Fruit fly (Drosophila melanogaster) whole organism, embryonic: Measurements from ENCODE around the gene CG7556.

ENCODE experiments used
- BEAF-32 ChIP-seq: fragments of 200-800 bp; sonication (Bioruptor generic); optimal IDR thresholded peaks from 3 replicates; lab custom pipeline; 2017; ENCODE audit warnings: missing biosample characterization, missing genetic modification characterization, mild to moderate bottlenecking, moderate library complexity, missing genetic modification reagents
- Blimp-1 ChIP-seq: fragments of 200-800 bp; sonication (Bioruptor generic); optimal IDR thresholded peaks from 3 replicates; lab custom pipeline; 2018; ENCODE audit warnings: missing biosample characterization, missing genetic modification characterization, mild to moderate bottlenecking, moderate library complexity, missing genetic modification reagents
- BtbVII ChIP-seq: fragments of 200-800 bp; sonication (Bioruptor generic); optimal IDR thresholded peaks from 3 replicates; lab custom pipeline; 2017; ENCODE audit warnings: missing biosample characterization, mild to moderate bottlenecking, missing genetic modification characterization
- CG10147 ChIP-seq: fragments of 200-800 bp; sonication (Bioruptor generic); optimal IDR thresholded peaks from 2 replicates; lab custom pipeline; 2019; ENCODE audit warnings: missing biosample characterization, mild to moderate bottlenecking, missing genetic modification characterization, moderate library complexity
- CG10959 ChIP-seq: fragments of 200-800 bp; sonication (Bioruptor generic); IDR thresholded peaks from 2 replicates; pipeline ENCODE4 v1.3.6; 2022; ENCODE audit warnings: missing biosample characterization, missing genetic modification characterization
- CG11723 ChIP-seq: fragments of 200-800 bp; sonication (Bioruptor generic); optimal IDR thresholded peaks from 2 replicates; lab custom pipeline; 2017; ENCODE audit warnings: missing biosample characterization, mild to moderate bottlenecking, missing genetic modification characterization
- CG12071 ChIP-seq: fragments of 200-800 bp; sonication (Bioruptor generic); optimal IDR thresholded peaks from 3 replicates; lab custom pipeline; 2018; ENCODE audit warnings: missing biosample characterization, mild to moderate bottlenecking, missing genetic modification characterization
- CG12155 ChIP-seq: fragments of 200-800 bp; sonication (Bioruptor generic); optimal IDR thresholded peaks from 3 replicates; lab custom pipeline; 2016; ENCODE audit warnings: missing biosample characterization, missing genetic modification characterization
- CG12219 ChIP-seq: fragments of 200-800 bp; sonication (Bioruptor generic); optimal IDR thresholded peaks from 3 replicates; lab custom pipeline; 2018; ENCODE audit warnings: missing biosample characterization, mild to moderate bottlenecking, missing genetic modification characterization
- CG12236 ChIP-seq: fragments of 200-800 bp; sonication (Bioruptor generic); optimal IDR thresholded peaks from 2 replicates; lab custom pipeline; 2016; ENCODE audit warnings: missing biosample characterization, missing genetic modification characterization
- CG13123 ChIP-seq: fragments of 200-800 bp; sonication (Bioruptor generic); optimal IDR thresholded peaks from 2 replicates; lab custom pipeline; 2016; ENCODE audit warnings: missing biosample characterization, missing genetic modification characterization
- CG13775 ChIP-seq: fragments of 200-800 bp; sonication (Bioruptor generic); optimal IDR thresholded peaks from 3 replicates; lab custom pipeline; 2017; ENCODE audit warnings: missing biosample characterization, mild to moderate bottlenecking, missing genetic modification characterization
- CG14441 ChIP-seq: fragments of 200-800 bp; sonication (Bioruptor generic); IDR thresholded peaks from 2 replicates; pipeline ENCODE4 v1.3.6; 2022; ENCODE audit warnings: missing biosample characterization, missing genetic modification characterization
- CG1603 ChIP-seq: fragments of 200-800 bp; sonication (Bioruptor generic); optimal IDR thresholded peaks from 2 replicates; lab custom pipeline; 2019; ENCODE audit warnings: missing biosample characterization, mild to moderate bottlenecking, missing genetic modification characterization, moderate library complexity
- CG16779 ChIP-seq: fragments of 200-800 bp; sonication (Bioruptor generic); IDR thresholded peaks from 2 replicates; pipeline ENCODE4 v1.3.6; 2022; ENCODE audit warnings: missing biosample characterization, missing genetic modification characterization
- CG16815 ChIP-seq: fragments of 200-800 bp; sonication (Bioruptor generic); optimal IDR thresholded peaks from 3 replicates; lab custom pipeline; 2017; ENCODE audit warnings: missing biosample characterization, mild to moderate bottlenecking, missing genetic modification characterization
- CG17612 ChIP-seq: fragments of 200-800 bp; sonication (Bioruptor generic); IDR thresholded peaks from 2 replicates; pipeline ENCODE4 v1.3.6; 2022; ENCODE audit warnings: missing biosample characterization, missing genetic modification characterization
- CG31224 ChIP-seq: fragments of 200-800 bp; sonication (Bioruptor generic); IDR thresholded peaks from 2 replicates; pipeline ENCODE4 v1.3.6; 2022; ENCODE audit warnings: missing biosample characterization, missing genetic modification characterization
- CG32767 ChIP-seq: fragments of 200-800 bp; sonication (Bioruptor generic); IDR thresholded peaks from 2 replicates; pipeline ENCODE4 v1.3.6; 2022; ENCODE audit warnings: missing biosample characterization, missing genetic modification characterization
- CG3281 ChIP-seq: fragments of 200-800 bp; sonication (Bioruptor generic); optimal IDR thresholded peaks from 3 replicates; lab custom pipeline; 2017; ENCODE audit warnings: missing biosample characterization, mild to moderate bottlenecking, missing genetic modification characterization
- CG42726 ChIP-seq: fragments of 200-800 bp; sonication (Bioruptor generic); IDR thresholded peaks from 2 replicates; pipeline ENCODE4 v1.3.6; 2022; ENCODE audit warnings: missing biosample characterization, missing genetic modification characterization; ENCODE audit not compliant: partially characterized antibody
- CG5245 ChIP-seq: fragments of 200-800 bp; sonication (Bioruptor generic); optimal IDR thresholded peaks from 3 replicates; lab custom pipeline; 2016; ENCODE audit warnings: missing biosample characterization, missing genetic modification characterization
- CG7745 ChIP-seq: fragments of 200-800 bp; sonication (Bioruptor generic); optimal IDR thresholded peaks from 2 replicates; lab custom pipeline; 2018; ENCODE audit warnings: missing biosample characterization, mild to moderate bottlenecking, missing genetic modification characterization, moderate library complexity
- CG8089 ChIP-seq: fragments of 200-800 bp; sonication (Bioruptor generic); optimal IDR thresholded peaks from 3 replicates; lab custom pipeline; 2016; ENCODE audit warnings: missing biosample characterization, missing genetic modification characterization
- CTCF ChIP-seq: fragments of 200-800 bp; sonication (Bioruptor generic); optimal IDR thresholded peaks from 2 replicates; lab custom pipeline; 2017; ENCODE audit warnings: missing biosample characterization, mild to moderate bottlenecking, missing genetic modification characterization, moderate library complexity
- Dip2 ChIP-seq: fragments of 200-800 bp; sonication (Bioruptor generic); IDR thresholded peaks from 2 replicates; pipeline ENCODE4 v1.3.6; 2022; ENCODE audit warnings: missing biosample characterization, missing genetic modification characterization
- E2f2 ChIP-seq: fragments of 200-800 bp; sonication (Bioruptor generic); IDR thresholded peaks from 2 replicates; pipeline ENCODE4 v1.3.6; 2022; ENCODE audit warnings: missing biosample characterization, missing genetic modification characterization
- Hey ChIP-seq: fragments of 200-800 bp; sonication (Bioruptor generic); optimal IDR thresholded peaks from 3 replicates; lab custom pipeline; 2018; ENCODE audit warnings: missing biosample characterization, mild to moderate bottlenecking, missing genetic modification characterization
- Med ChIP-seq: fragments of 200-800 bp; sonication (Bioruptor generic); peaks from one replicate; lab custom pipeline; 2016; ENCODE audit warnings: missing biosample characterization, missing genetic modification characterization, mild to moderate bottlenecking, inconsistent platforms, moderate library complexity
- Rx ChIP-seq: fragments of 200-800 bp; sonication (Bioruptor generic); IDR thresholded peaks from 2 replicates; pipeline ENCODE4 v1.3.6; 2022; ENCODE audit warnings: missing biosample characterization, missing genetic modification characterization
- Side ChIP-seq: fragments of 200-800 bp; sonication (Bioruptor generic); optimal IDR thresholded peaks from 2 replicates; lab custom pipeline; 2016; ENCODE audit warnings: missing biosample characterization, missing genetic modification characterization
- Ssrp ChIP-seq: fragments of 200-800 bp; sonication (Bioruptor generic); optimal IDR thresholded peaks from 2 replicates; lab custom pipeline; 2018; ENCODE audit warnings: missing biosample characterization, mild to moderate bottlenecking, missing genetic modification characterization, moderate library complexity
- TFAM ChIP-seq: fragments of 200-800 bp; sonication (Bioruptor generic); optimal IDR thresholded peaks from 2 replicates; lab custom pipeline; 2017; ENCODE audit warnings: missing biosample characterization, missing genetic modification characterization, inconsistent platforms
- bcd ChIP-seq: fragments of 200-800 bp; sonication (Bioruptor generic); optimal IDR thresholded peaks from 2 replicates; lab custom pipeline; 2017; ENCODE audit warnings: missing biosample characterization, mild to moderate bottlenecking, missing genetic modification characterization
- caup ChIP-seq: fragments of 200-800 bp; sonication (Bioruptor generic); optimal IDR thresholded peaks from 3 replicates; lab custom pipeline; 2017; ENCODE audit warnings: missing biosample characterization, mild to moderate bottlenecking, missing genetic modification characterization, moderate library complexity; ENCODE audit not compliant: severe bottlenecking
- crol ChIP-seq: fragments of 200-800 bp; sonication (Bioruptor generic); IDR thresholded peaks from 2 replicates; pipeline ENCODE4 v1.3.6; 2022; ENCODE audit warnings: missing biosample characterization, missing genetic modification characterization
- dan ChIP-seq: fragments of 200-800 bp; sonication (Bioruptor generic); IDR thresholded peaks from 2 replicates; pipeline ENCODE4 v1.3.6; 2022; ENCODE audit warnings: missing biosample characterization, missing genetic modification characterization
- dpn ChIP-seq, 2 experiments: fragments of 200-800 bp; sonication (Bioruptor generic); optimal IDR thresholded peaks; 3 replicates each; lab custom pipeline; 2016; ENCODE audit warnings: missing biosample characterization in 2 of 2, missing genetic modification characterization in 2 of 2
- ftz-f1 ChIP-seq: fragments of 200-800 bp; sonication (Bioruptor generic); optimal IDR thresholded peaks from 2 replicates; lab custom pipeline; 2016; ENCODE audit warnings: missing biosample characterization, missing genetic modification characterization
- gcm2 ChIP-seq: fragments of 200-800 bp; sonication (Bioruptor generic); optimal IDR thresholded peaks from 2 replicates; lab custom pipeline; 2016; ENCODE audit warnings: missing biosample characterization, missing genetic modification characterization
- gsb ChIP-seq: fragments of 200-800 bp; sonication (Bioruptor generic); IDR thresholded peaks from 2 replicates; pipeline ENCODE4 v1.3.6; 2022; ENCODE audit warnings: missing biosample characterization, missing genetic modification characterization
- h ChIP-seq: fragments of >200 bp; optimal IDR thresholded peaks from 2 replicates; lab custom pipeline; 2017
- hbn ChIP-seq: fragments of 200-800 bp; sonication (Bioruptor generic); IDR thresholded peaks from 2 replicates; pipeline ENCODE4 v1.3.6; 2022; ENCODE audit warnings: missing biosample characterization, missing genetic modification characterization; ENCODE audit not compliant: partially characterized antibody
- hth ChIP-seq: fragments of >200 bp; optimal IDR thresholded peaks from 2 replicates; lab custom pipeline; 2017; ENCODE audit warnings: inconsistent platforms
- kni ChIP-seq: fragments of 200-800 bp; sonication (Bioruptor generic); optimal IDR thresholded peaks from 3 replicates; lab custom pipeline; 2017; ENCODE audit warnings: mild to moderate bottlenecking, missing biosample characterization, missing genetic modification reagents, missing genetic modification characterization
- mam ChIP-seq: fragments of 200-800 bp; sonication (Bioruptor generic); optimal IDR thresholded peaks from 3 replicates; lab custom pipeline; 2016; ENCODE audit warnings: missing biosample characterization, missing genetic modification characterization
- p53 ChIP-seq: fragments of 200-800 bp; sonication (Bioruptor generic); optimal IDR thresholded peaks from 2 replicates; lab custom pipeline; 2016; ENCODE audit warnings: missing biosample characterization, missing genetic modification characterization
- pb ChIP-seq: fragments of 200-800 bp; sonication (Bioruptor generic); optimal IDR thresholded peaks from 3 replicates; lab custom pipeline; 2016; ENCODE audit warnings: missing biosample characterization, missing genetic modification characterization
- sd ChIP-seq: fragments of 200-800 bp; sonication (Bioruptor generic); optimal IDR thresholded peaks from 3 replicates; lab custom pipeline; 2018; ENCODE audit warnings: missing biosample characterization, mild to moderate bottlenecking, missing genetic modification characterization, moderate library complexity
- sens ChIP-seq: fragments of 200-800 bp; sonication (Bioruptor generic); peaks from one replicate; lab custom pipeline; 2016; ENCODE audit warnings: missing biosample characterization, missing genetic modification characterization
- tin ChIP-seq: fragments of 200-800 bp; sonication (Bioruptor generic); optimal IDR thresholded peaks from 3 replicates; lab custom pipeline; 2016; ENCODE audit warnings: missing biosample characterization, missing genetic modification characterization
- tio ChIP-seq: fragments of 200-800 bp; sonication (Bioruptor generic); optimal IDR thresholded peaks from 2 replicates; lab custom pipeline; 2017; ENCODE audit warnings: missing biosample characterization, missing genetic modification characterization, inconsistent platforms

The CG7556 gene

DNA sequence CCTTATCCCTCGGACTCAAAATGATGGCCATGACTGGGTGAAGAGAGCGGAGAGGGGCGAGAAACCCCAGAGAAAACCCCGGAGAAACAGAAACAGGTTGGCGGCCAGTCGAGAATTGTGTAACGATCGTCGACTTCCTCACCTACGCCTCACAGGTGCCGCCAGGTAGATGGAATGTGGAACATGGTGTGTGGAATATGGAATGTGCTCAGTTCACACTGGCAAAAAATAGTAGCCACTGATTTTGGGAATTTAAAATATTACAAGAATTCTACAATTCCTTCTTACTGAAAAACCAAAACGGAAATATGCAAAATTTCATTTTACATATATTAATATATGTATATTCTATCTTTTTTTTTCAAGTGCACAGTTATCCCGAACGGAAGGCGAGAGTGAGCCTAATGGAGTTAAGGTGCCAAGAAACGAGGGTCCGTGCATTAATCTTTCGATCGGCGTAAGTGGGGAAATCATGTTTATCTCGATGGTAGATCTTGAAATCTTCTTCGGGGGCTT is 23.6 kb downstream of the CG7556 start (continued):
- TF ChIP-seq gsb (GFP tag; lab: Robert Waterston, UW) (peak; percentile 54; the same call in 1 of the 2 replicates), Rx (peak; percentile 64), sd (tag; lab: Kevin White, UChicago) (peak; percentile 87), CG16779 (GFP tag; lab: Robert Waterston, UW) (0 out of 2 replicates have a peak, but pooled peaks have one; percentile 44), hth (lab: Kevin White, UChicago) (no peak), Dip2 (GFP tag; lab: Robert Waterston, UW) (no peak), TFAM (GFP tag; lab: Kevin White, UChicago) (peak; percentile 50), CG12155 (peak; percentile 69), CG42726 (GFP tag; lab: Robert Waterston, UW) (no peak), CG16815 (peak; percentile 90), caup (peak; percentile 74), CG13123 (GFP tag; lab: Kevin White, UChicago) (peak; percentile 67), Side (GFP tag; lab: Kevin White, UChicago) (peak; percentile 26), BEAF-32 (GFP tag; lab: Kevin White, UChicago) (no peak), CTCF (no peak), Hey (tag; lab: Kevin White, UChicago) (no peak), CG10147 (peak; percentile 80), h (lab: Kevin White, UChicago) (no peak), tin (GFP tag; lab: Kevin White, UChicago) (peak; percentile 82), CG5245 (GFP tag; lab: Kevin White, UChicago) (peak; percentile 51), CG1603 (tag; lab: Kevin White, UChicago) (peak; percentile 50), CG12219 (GFP tag; lab: Kevin White, UChicago) (peak; percentile 51), E2f2 (GFP tag; lab: Robert Waterston, UW) (peak; percentile 38; the same call in 1 of the 2 replicates), CG14441 (GFP tag; lab: Robert Waterston, UW) (0 out of 2 replicates have a peak, but pooled peaks have one; percentile 41), tio (GFP tag; lab: Kevin White, UChicago) (peak; percentile 77), Ssrp (tag; lab: Kevin White, UChicago) (peak; percentile 81), CG8089 (GFP tag; lab: Kevin White, UChicago) (peak; percentile 38), dpn (GFP tag; optimal IDR thresholded peaks at IDR 0.05; lab: Kevin White, UChicago) (peak; percentile 25 to 74), CG31224 (GFP tag; lab: Robert Waterston, UW) (peak; percentile 75), mam (GFP tag; lab: Kevin White, UChicago) (peak; percentile 38), BtbVII (peak; percentile 53), CG13775 (GFP tag; lab: Kevin White, UChicago) (peak; percentile 88), bcd (GFP tag; lab: Kevin White, UChicago) (peak; percentile 78), gcm2 (GFP tag; lab: Kevin White, UChicago) (no peak), Blimp-1 (GFP tag; lab: Kevin White, UChicago) (peak; percentile 95), CG11723 (GFP tag; lab: Kevin White, UChicago) (peak; percentile 33), pb (GFP tag; lab: Kevin White, UChicago) (no peak), kni (GFP tag; lab: Kevin White, UChicago) (peak; percentile 92), CG12071 (GFP tag; lab: Kevin White, UChicago) (no peak), CG12236 (no peak), CG7745 (tag; lab: Kevin White, UChicago) (peak; percentile 89), dan (GFP tag; lab: Robert Waterston, UW) (peak; percentile 78), CG3281 (GFP tag; lab: Kevin White, UChicago) (peak; percentile 69), sens (GFP tag; lab: Kevin White, UChicago) (peak; percentile 92), CG10959 (GFP tag; lab: Robert Waterston, UW) (peak; percentile 92), ftz-f1 (GFP tag; lab: Kevin White, UChicago) (no peak), CG32767 (GFP tag; lab: Robert Waterston, UW) (peak; percentile 52; the same call in 1 of the 2 replicates), hbn (GFP tag; lab: Robert Waterston, UW) (no peak), Med (GFP tag; lab: Kevin White, UChicago) (peak; percentile 82), p53 (GFP tag; lab: Kevin White, UChicago) (no peak), crol (peak; percentile 81), CG17612 (GFP tag; lab: Robert Waterston, UW) (peak; percentile 51; the same call in 1 of the 2 replicates)
